Fruit fly (Drosophila melanogaster) whole organism, embryonic: ENCODE results near the gene svr.

ENCODE experiments used
- Atf3 ChIP-seq: fragments of 200-800 bp; sonication (Bioruptor generic); optimal IDR thresholded peaks from 3 replicates; lab custom pipeline; 2016; ENCODE audit warnings: missing biosample characterization, missing genetic modification characterization
- CG12071 ChIP-seq: fragments of 200-800 bp; sonication (Bioruptor generic); optimal IDR thresholded peaks from 3 replicates; lab custom pipeline; 2018; ENCODE audit warnings: missing biosample characterization, mild to moderate bottlenecking, missing genetic modification characterization
- CG15011 ChIP-seq: fragments of 200-800 bp; sonication (Bioruptor generic); optimal IDR thresholded peaks from 3 replicates; lab custom pipeline; 2018; ENCODE audit warnings: missing biosample characterization, mild to moderate bottlenecking, missing genetic modification characterization
- CG15601 ChIP-seq: fragments of 200-800 bp; sonication (Bioruptor generic); optimal IDR thresholded peaks from 3 replicates; lab custom pipeline; 2019; ENCODE audit warnings: missing biosample characterization, mild to moderate bottlenecking, missing genetic modification characterization, moderate library complexity
- CG18764 ChIP-seq: fragments of 200-800 bp; sonication (Bioruptor generic); optimal IDR thresholded peaks from 3 replicates; lab custom pipeline; 2016; ENCODE audit warnings: missing biosample characterization, missing genetic modification characterization
- CG31365 ChIP-seq: fragments of 200-800 bp; sonication (Bioruptor generic); optimal IDR thresholded peaks from 2 replicates; lab custom pipeline; 2018; ENCODE audit warnings: missing biosample characterization, mild to moderate bottlenecking, missing genetic modification characterization
- Oli ChIP-seq: fragments of 200-800 bp; sonication (Bioruptor generic); optimal IDR thresholded peaks from 2 replicates; lab custom pipeline; 2018; ENCODE audit warnings: missing biosample characterization, mild to moderate bottlenecking, missing genetic modification characterization, moderate library complexity
- fru ChIP-seq: fragments of >200 bp; optimal IDR thresholded peaks from 2 replicates; lab custom pipeline; 2017
- so ChIP-seq: fragments of 200-800 bp; sonication (Bioruptor generic); IDR thresholded peaks from 3 replicates; pipeline ENCODE4 v1.3.6; 2022; ENCODE audit warnings: missing biosample characterization, missing genetic modification characterization

- no peak for TF ChIP-seq CG31365 (tag; lab: Kevin White, UChicago)
- TF ChIP-seq Oli (tag; lab: Kevin White, UChicago) = no peak
- no peak for TF ChIP-seq Atf3 (GFP tag; lab: Kevin White, UChicago)
- no peak for TF ChIP-seq CG12071
- TF ChIP-seq CG15011 (GFP tag; lab: Kevin White, UChicago) = no peak
- TF ChIP-seq CG15601 (tag; lab: Kevin White, UChicago) = no peak
- TF ChIP-seq CG18764 (GFP tag; lab: Kevin White, UChicago) = no peak
- no peak for TF ChIP-seq so (GFP tag; lab: Robert Waterston, UW)
- no peak for TF ChIP-seq fru (lab: Kevin White, UChicago)
Measured at dm6 chrX:469235-469634, 27.0 kb upstream of the svr start, which contains the start of gene Cyp4g1.
